Worm (Caenorhabditis elegans) whole organism, L1 larva: ENCODE results near the gene C36E6.8.

Experiments
- C16A3.4 ChIP-seq: fragments of 150-350 bp; optimal IDR thresholded peaks from 2 replicates; lab custom pipeline; 2014; ENCODE audit warnings: missing biosample characterization, missing genetic modification characterization
- aha-1 ChIP-seq: fragments of 150-350 bp; optimal IDR thresholded peaks from 2 replicates; lab custom pipeline; 2014; ENCODE audit warnings: missing biosample characterization, missing genetic modification characterization
- aly-2 ChIP-seq: fragments of 150-350 bp; optimal IDR thresholded peaks from 2 replicates; lab custom pipeline; 2014; ENCODE audit warnings: missing biosample characterization, missing genetic modification characterization
- ama-1 ChIP-seq: fragments of 150-350 bp; optimal IDR thresholded peaks from 2 replicates; lab custom pipeline; 2014
- blmp-1 ChIP-seq: fragments of 150-350 bp; optimal IDR thresholded peaks from 2 replicates; lab custom pipeline; 2014; ENCODE audit warnings: missing biosample characterization, missing genetic modification characterization
- efl-1 ChIP-seq, 4 experiments: fragments of 150-350 bp; optimal IDR thresholded peaks in 3 of 4; peaks in 1 of 4; 1 replicate in 1 of 4; 2 replicates in 3 of 4; lab custom pipeline; 2014; ENCODE audit warnings: missing biosample characterization in 2 of 4, missing genetic modification characterization in 2 of 4, missing genetic modification reagents in 2 of 4
- egl-13 ChIP-seq: sonication (generic microtip); optimal IDR thresholded peaks from 2 replicates; lab custom pipeline; 2016; ENCODE audit warnings: missing genotype, missing genetic modification reagents, missing genetic modification characterization, missing compliant biosample characterization
- elt-2 ChIP-seq: sonication (generic microtip); optimal IDR thresholded peaks from 2 replicates; lab custom pipeline; 2016; ENCODE audit warnings: missing genetic modification characterization, mild to moderate bottlenecking, inconsistent platforms, missing compliant biosample characterization, missing genetic modification reagents
- elt-3 ChIP-seq, 6 experiments: fragments of 150-350 bp in 1 of 6; sonication (generic microtip); optimal IDR thresholded peaks; 2 replicates each; lab custom pipeline; 2017 to 2018; ENCODE audit warnings: missing biosample characterization in 6 of 6, missing genetic modification characterization in 6 of 6, inconsistent platforms in 1 of 6
- ets-5 ChIP-seq: fragments of 200-800 bp; sonication (Bioruptor generic); IDR thresholded peaks from 2 replicates; pipeline ENCODE4 v1.3.6; 2022; ENCODE audit warnings: missing genetic modification characterization, missing compliant biosample characterization
- fos-1 ChIP-seq: fragments of 150-350 bp; optimal IDR thresholded peaks from 2 replicates; lab custom pipeline; 2014; ENCODE audit warnings: missing biosample characterization, missing genetic modification characterization
- hlh-17 ChIP-seq: fragments of 200-800 bp; sonication (Bioruptor generic); optimal IDR thresholded peaks from 2 replicates; lab custom pipeline; 2018; ENCODE audit warnings: missing genetic modification characterization, mild to moderate bottlenecking, missing compliant biosample characterization, moderate library complexity, borderline replicate concordance
- hlh-4 ChIP-seq: sonication (generic microtip); optimal IDR thresholded peaks from 2 replicates; lab custom pipeline; 2016; ENCODE audit warnings: mild to moderate bottlenecking, missing genetic modification characterization, missing compliant biosample characterization
- hpl-2 ChIP-seq: fragments of 150-350 bp; optimal IDR thresholded peaks from 2 replicates; lab custom pipeline; 2014; ENCODE audit warnings: missing biosample characterization, missing genetic modification reagents, missing genetic modification characterization
- irx-1 ChIP-seq: sonication (generic microtip); optimal IDR thresholded peaks from 2 replicates; lab custom pipeline; 2016; ENCODE audit warnings: missing genetic modification characterization, missing compliant biosample characterization
- jun-1 ChIP-seq: fragments of 150-350 bp; optimal IDR thresholded peaks from 2 replicates; lab custom pipeline; 2014; ENCODE audit warnings: missing biosample characterization, missing genetic modification reagents, missing genetic modification characterization
- lin-13 ChIP-seq: fragments of 150-350 bp; optimal IDR thresholded peaks from 2 replicates; lab custom pipeline; 2014; ENCODE audit warnings: missing biosample characterization, missing genetic modification reagents, missing genetic modification characterization
- lin-14 ChIP-seq: fragments of 200-800 bp; sonication (Bioruptor generic); optimal IDR thresholded peaks from 2 replicates; lab custom pipeline; 2018; ENCODE audit warnings: mild to moderate bottlenecking, missing genetic modification characterization, moderate library complexity, missing compliant biosample characterization
- lin-15B ChIP-seq: fragments of 150-350 bp; sonication (generic microtip); optimal IDR thresholded peaks from 3 replicates; lab custom pipeline; 2014; ENCODE audit warnings: missing biosample characterization, missing genetic modification characterization
- lin-35 ChIP-seq, 2 experiments: fragments of 150-350 bp; optimal IDR thresholded peaks; 2 replicates each; lab custom pipeline; 2014; ENCODE audit warnings: missing biosample characterization in 2 of 2, missing genetic modification characterization in 2 of 2, missing genetic modification reagents in 2 of 2
- lsy-2 ChIP-seq, 2 experiments: fragments of 150-350 bp; optimal IDR thresholded peaks; 2 replicates each; lab custom pipeline; 2014; ENCODE audit warnings: missing biosample characterization in 2 of 2, missing genetic modification characterization in 2 of 2
- mdl-1 ChIP-seq, 2 experiments: fragments of 150-350 bp; optimal IDR thresholded peaks; 2 replicates each; lab custom pipeline; 2014 to 2017; ENCODE audit warnings: missing biosample characterization in 2 of 2, missing genetic modification characterization in 2 of 2, inconsistent platforms in 1 of 2
- mep-1 ChIP-seq: fragments of 150-350 bp; optimal IDR thresholded peaks from 2 replicates; lab custom pipeline; 2014; ENCODE audit warnings: missing biosample characterization, missing genetic modification characterization
- nhr-12 ChIP-seq: sonication (generic microtip); optimal IDR thresholded peaks from 2 replicates; lab custom pipeline; 2017; ENCODE audit warnings: missing biosample characterization, missing genetic modification characterization
- nhr-19 ChIP-seq: fragments of 200-800 bp; sonication (Bioruptor generic); conservative IDR thresholded peaks from 2 replicates; pipeline ENCODE4 v1.3.6; 2022; ENCODE audit warnings: missing genetic modification characterization, missing compliant biosample characterization
- nhr-20 ChIP-seq: sonication (generic microtip); optimal IDR thresholded peaks from 2 replicates; lab custom pipeline; 2016; ENCODE audit warnings: mild to moderate bottlenecking, missing genetic modification characterization, missing compliant biosample characterization
- nhr-237 ChIP-seq: fragments of 150-350 bp; optimal IDR thresholded peaks from 2 replicates; lab custom pipeline; 2014; ENCODE audit warnings: missing biosample characterization, missing genetic modification characterization
- nhr-47 ChIP-seq: sonication (generic microtip); optimal IDR thresholded peaks from 2 replicates; lab custom pipeline; 2016; ENCODE audit warnings: mild to moderate bottlenecking, missing genetic modification characterization, moderate library complexity, missing compliant biosample characterization
- nhr-71 ChIP-seq: sonication (generic microtip); optimal IDR thresholded peaks from 2 replicates; lab custom pipeline; 2016; ENCODE audit warnings: mild to moderate bottlenecking, missing genetic modification characterization, moderate library complexity, missing compliant biosample characterization
- nhr-84 ChIP-seq: sonication (generic microtip); optimal IDR thresholded peaks from 2 replicates; lab custom pipeline; 2017; ENCODE audit warnings: missing biosample characterization, missing genetic modification characterization
- nhr-85 ChIP-seq: sonication (generic microtip); peaks from one replicate; lab custom pipeline; 2016; ENCODE audit warnings: missing genetic modification characterization, inconsistent platforms, missing compliant biosample characterization
- nhr-90 ChIP-seq: sonication (generic microtip); optimal IDR thresholded peaks from 2 replicates; lab custom pipeline; 2016; ENCODE audit warnings: mild to moderate bottlenecking, missing genetic modification characterization, missing compliant biosample characterization; ENCODE audit not compliant: poor library complexity
- pqm-1 ChIP-seq: sonication (generic microtip); optimal IDR thresholded peaks from 3 replicates; lab custom pipeline; 2017; ENCODE audit warnings: missing biosample characterization, missing genetic modification characterization
- snu-23 ChIP-seq: sonication (generic microtip); optimal IDR thresholded peaks from 2 replicates; lab custom pipeline; 2016; ENCODE audit warnings: missing genetic modification characterization, missing compliant biosample characterization
- sox-4 ChIP-seq: sonication (generic microtip); optimal IDR thresholded peaks from 2 replicates; lab custom pipeline; 2016; ENCODE audit warnings: missing genetic modification characterization, missing compliant biosample characterization
- sup-37 ChIP-seq: fragments of 200-800 bp; sonication (Bioruptor generic); optimal IDR thresholded peaks from 2 replicates; lab custom pipeline; 2018; ENCODE audit warnings: mild to moderate bottlenecking, missing genetic modification characterization, missing compliant biosample characterization
- tbx-2 ChIP-seq: sonication (generic microtip); optimal IDR thresholded peaks from 2 replicates; lab custom pipeline; 2016; ENCODE audit warnings: missing genetic modification characterization, missing compliant biosample characterization
- tlp-1 ChIP-seq: fragments of 150-350 bp; optimal IDR thresholded peaks from 2 replicates; lab custom pipeline; 2014; ENCODE audit warnings: missing biosample characterization, missing genetic modification characterization
- vab-15 ChIP-seq: sonication (generic microtip); optimal IDR thresholded peaks from 2 replicates; lab custom pipeline; 2017; ENCODE audit warnings: missing genotype, mild to moderate bottlenecking, missing genetic modification characterization, missing compliant biosample characterization
- zip-4 ChIP-seq: fragments of 200-800 bp; sonication (Bioruptor generic); optimal IDR thresholded peaks from 2 replicates; lab custom pipeline; 2018; ENCODE audit warnings: mild to moderate bottlenecking, missing genetic modification characterization, moderate library complexity, missing compliant biosample characterization
- ztf-11 ChIP-seq, 2 experiments: sonication (generic microtip); optimal IDR thresholded peaks; 2 replicates each; lab custom pipeline; 2016 to 2017; ENCODE audit warnings: missing genetic modification characterization in 2 of 2, missing biosample characterization in 1 of 2, missing compliant biosample characterization in 1 of 2
- ztf-4 ChIP-seq: fragments of 150-350 bp; optimal IDR thresholded peaks from 2 replicates; lab custom pipeline; 2014; ENCODE audit warnings: missing biosample characterization, missing genetic modification characterization

C36E6.8 gene

ce11 chrX:17417505-17418004, 20.9 kb upstream of the C36E6.8 start (continued):
- TF ChIP-seq nhr-84 (tag; lab: Kevin White, UChicago) = no peak
- TF ChIP-seq efl-1 (optimal IDR thresholded peaks at IDR 0.05; lab: Kevin White, UChicago) = no peak
- peak in 1 of 2 experiments; percentile 68 for TF ChIP-seq efl-1 (GFP tag; optimal IDR thresholded peaks at IDR 0.05 in 1 of 2; lab: Kevin White, UChicago)
- TF ChIP-seq lin-15B = no peak
- TF ChIP-seq nhr-19 (GFP tag; lab: Robert Waterston, UW) = no peak
- no peak for TF ChIP-seq nhr-237 (tag; lab: Kevin White, UChicago)

ce11 chrX:17419813-17420584, 18.5 kb upstream of the C36E6.8 start:
- TF ChIP-seq nhr-47 (tag; lab: Kevin White, UChicago) (peak; percentile 28), nhr-71 (tag; lab: Kevin White, UChicago) (peak; percentile 77), jun-1 (tag; lab: Kevin White, UChicago) (peak; percentile 26), vab-15 (tag; lab: Kevin White, UChicago) (no peak), lin-14 (GFP tag; lab: Kevin White, UChicago) (peak; percentile 45), egl-13 (tag; lab: Kevin White, UChicago) (no peak), lsy-2 (tag; optimal IDR thresholded peaks at IDR 0.05; lab: Kevin White, UChicago) (peak in 1 of 2 experiments; percentile 71), ztf-11 (tag; optimal IDR thresholded peaks at IDR 0.05; lab: Kevin White, UChicago) (no peak), elt-2 (tag; lab: Kevin White, UChicago) (no peak), lin-35 (GFP tag; optimal IDR thresholded peaks at IDR 0.05; lab: Kevin White, UChicago) (peak in 1 of 2 experiments; percentile 47), hlh-4 (no peak), hlh-17 (GFP tag; lab: Kevin White, UChicago) (no peak), nhr-85 (tag; lab: Kevin White, UChicago) (peak; percentile 91), blmp-1 (tag; lab: Kevin White, UChicago) (peak; percentile 73), nhr-90 (tag; lab: Kevin White, UChicago) (peak; percentile 83), lin-13 (GFP tag; lab: Kevin White, UChicago) (peak; percentile 22), sox-4 (tag; lab: Kevin White, UChicago) (no peak), ets-5 (0 out of 2 replicates have a peak, but pooled peaks have one; percentile 7), mep-1 (tag; lab: Kevin White, UChicago) (peak; percentile 21), C16A3.4 (tag; lab: Kevin White, UChicago) (peak; percentile 10), pqm-1 (tag; lab: Kevin White, UChicago) (no peak), ztf-4 (tag; lab: Kevin White, UChicago) (peak; percentile 94), tlp-1 (tag; lab: Kevin White, UChicago) (no peak), nhr-12 (tag; lab: Kevin White, UChicago) (no peak), mdl-1 (tag; optimal IDR thresholded peaks at IDR 0.05; lab: Kevin White, UChicago) (peak in 1 of 2 experiments; percentile 42), tbx-2 (tag; lab: Kevin White, UChicago) (peak; percentile 13), sup-37 (GFP tag; lab: Kevin White, UChicago) (no peak), snu-23 (GFP tag; lab: Kevin White, UChicago) (peak; percentile 54), zip-4 (GFP tag; lab: Kevin White, UChicago) (no peak), nhr-19 (GFP tag; lab: Robert Waterston, UW) (peak; percentile 37; the same call in 1 of the 2 replicates), aly-2 (tag; lab: Kevin White, UChicago) (peak; percentile 59), elt-3 (tag; optimal IDR thresholded peaks at IDR 0.05; lab: Kevin White, UChicago) (peak in 3 of 6 experiments; percentile 2 to 80 (median 70)), efl-1 (optimal IDR thresholded peaks at IDR 0.05; lab: Kevin White, UChicago) (no peak), efl-1 (GFP tag; optimal IDR thresholded peaks at IDR 0.05 in 1 of 2; lab: Kevin White, UChicago) (peak in 1 of 2 experiments; percentile 85), fos-1 (tag; lab: Kevin White, UChicago) (peak; percentile 48), irx-1 (tag; lab: Kevin White, UChicago) (peak; percentile 27), hpl-2 (peak; percentile 42), nhr-20 (tag; lab: Kevin White, UChicago) (peak; percentile 36), ama-1 (lab: Kevin White, UChicago) (peak; percentile 73), aha-1 (no peak)
